Worm (Caenorhabditis elegans) whole organism, L4/young adult: ENCODE data around the gene srj-13.

Experiments used
- W03F9.2 ChIP-seq: fragments of 150-350 bp; optimal IDR thresholded peaks from 2 replicates; lab custom pipeline; 2014; ENCODE audit warnings: missing biosample characterization, missing genetic modification characterization
- dao-5 ChIP-seq: sonication (generic microtip); optimal IDR thresholded peaks from 2 replicates; lab custom pipeline; 2016; ENCODE audit warnings: missing genotype, missing genetic modification characterization, moderate library complexity, missing compliant biosample characterization
- him-1 ChIP-seq: sonication (generic microtip); optimal IDR thresholded peaks from 2 replicates; lab custom pipeline; 2016; ENCODE audit warnings: missing genotype, missing genetic modification reagents, missing genetic modification characterization, missing compliant biosample characterization

DNA sequence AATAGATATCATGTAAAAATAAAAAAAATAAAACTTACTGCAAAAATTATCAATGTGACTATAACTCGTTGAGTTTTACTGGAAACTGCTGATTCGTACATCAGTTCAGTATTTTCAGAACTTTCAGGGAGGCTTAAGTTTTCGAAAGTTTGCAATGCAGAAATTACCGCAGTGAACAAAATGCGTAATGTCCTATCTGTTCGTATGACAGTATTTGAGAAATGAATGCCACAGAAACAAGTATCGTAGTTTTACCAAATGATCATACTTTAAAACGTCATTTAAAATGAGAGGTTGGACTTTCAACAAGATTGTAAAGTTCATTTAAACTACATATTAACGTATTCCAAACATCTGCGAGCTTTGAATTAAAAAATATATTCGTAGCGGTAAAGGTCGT lies 45.8 kb upstream of the srj-13 start, which contains the start of gene C03G6.21:
- TF ChIP-seq him-1 (tag; lab: Kevin White, UChicago) (no peak), W03F9.2 (tag; lab: Kevin White, UChicago) (no peak), dao-5 (no peak)
